Worm (Caenorhabditis elegans): ENCODE data around the gene H06H21.8.

DNA sequence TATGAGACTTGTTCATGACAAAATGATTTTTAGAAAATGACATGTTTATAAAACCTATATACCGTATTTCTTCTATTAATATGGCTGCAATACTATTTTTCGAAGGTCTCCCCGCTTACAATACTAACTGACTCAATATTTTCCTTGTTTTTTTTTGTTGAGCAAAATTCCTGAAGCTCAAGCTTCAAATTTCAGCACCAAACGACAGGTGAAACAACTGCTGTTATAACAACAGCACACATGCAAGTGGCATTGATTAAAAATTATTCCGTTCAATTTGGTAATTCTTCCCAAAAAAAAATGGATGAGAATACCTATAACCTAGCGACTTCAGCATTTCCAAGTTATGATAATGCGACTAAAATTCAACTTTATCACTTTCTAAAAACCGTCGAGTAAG lies 6.7 kb downstream of the H06H21.8 start, which contains the start of gene srw-94:
- TF ChIP-seq him-1 (tag; optimal IDR thresholded peaks at IDR 0.05) (no peak), W03F9.2 (tag; optimal IDR thresholded peaks at IDR 0.05) (no peak), dao-5 (tag; optimal IDR thresholded peaks at IDR 0.05) (no peak)

Measured in whole organism, L4/young adult.